Fruit fly (Drosophila melanogaster) whole organism, embryonic: ENCODE measurements around the gene sif.
A peak's percentile ranks its signal among the peaks of the same experiment; 100 is the strongest.

ENCODE experiments used
- Antp ChIP-seq: fragments of 200-800 bp; sonication (Bioruptor generic); optimal IDR thresholded peaks from 3 replicates; lab custom pipeline; 2016; ENCODE audit warnings: missing biosample characterization, missing genetic modification characterization
- B-H1 ChIP-seq: fragments of 200-800 bp; sonication (Bioruptor generic); IDR thresholded peaks from 3 replicates; pipeline ENCODE4 v1.3.6; 2022; ENCODE audit warnings: missing biosample characterization, missing genetic modification characterization
- Blimp-1 ChIP-seq: fragments of 200-800 bp; sonication (Bioruptor generic); optimal IDR thresholded peaks from 3 replicates; lab custom pipeline; 2018; ENCODE audit warnings: missing biosample characterization, missing genetic modification characterization, mild to moderate bottlenecking, moderate library complexity, missing genetic modification reagents
- CG10431 ChIP-seq: fragments of 200-800 bp; sonication (Bioruptor generic); optimal IDR thresholded peaks from 3 replicates; lab custom pipeline; 2018; ENCODE audit warnings: missing biosample characterization, mild to moderate bottlenecking, missing genetic modification characterization
- CG10462 ChIP-seq: fragments of 200-800 bp; sonication (Bioruptor generic); optimal IDR thresholded peaks from 2 replicates; lab custom pipeline; 2016; ENCODE audit warnings: missing biosample characterization, missing genetic modification characterization
- CG10565 ChIP-seq: fragments of 200-800 bp; sonication (Bioruptor generic); optimal IDR thresholded peaks from 3 replicates; lab custom pipeline; 2016; ENCODE audit warnings: missing biosample characterization, mild to moderate bottlenecking, missing genetic modification characterization
- CG12219 ChIP-seq: fragments of 200-800 bp; sonication (Bioruptor generic); optimal IDR thresholded peaks from 3 replicates; lab custom pipeline; 2018; ENCODE audit warnings: missing biosample characterization, mild to moderate bottlenecking, missing genetic modification characterization
- CG12659 ChIP-seq: fragments of 200-800 bp; sonication (Bioruptor generic); optimal IDR thresholded peaks from 3 replicates; lab custom pipeline; 2017; ENCODE audit warnings: mild to moderate bottlenecking, missing biosample characterization, missing genetic modification reagents, missing genetic modification characterization
- CG16779 ChIP-seq: fragments of 200-800 bp; sonication (Bioruptor generic); IDR thresholded peaks from 2 replicates; pipeline ENCODE4 v1.3.6; 2022; ENCODE audit warnings: missing biosample characterization, missing genetic modification characterization
- CG18764 ChIP-seq: fragments of 200-800 bp; sonication (Bioruptor generic); optimal IDR thresholded peaks from 3 replicates; lab custom pipeline; 2016; ENCODE audit warnings: missing biosample characterization, missing genetic modification characterization
- CG2199 ChIP-seq: fragments of 200-800 bp; sonication (Bioruptor generic); IDR thresholded peaks from 3 replicates; pipeline ENCODE4 v1.3.6; 2022; ENCODE audit warnings: missing biosample characterization, missing genetic modification characterization
- CG2202 ChIP-seq: fragments of 200-800 bp; sonication (Bioruptor generic); optimal IDR thresholded peaks from 2 replicates; lab custom pipeline; 2018; ENCODE audit warnings: missing biosample characterization, mild to moderate bottlenecking, missing genetic modification characterization
- CG32767 ChIP-seq: fragments of 200-800 bp; sonication (Bioruptor generic); IDR thresholded peaks from 2 replicates; pipeline ENCODE4 v1.3.6; 2022; ENCODE audit warnings: missing biosample characterization, missing genetic modification characterization
- CG34224 ChIP-seq: fragments of 200-800 bp; sonication (Bioruptor generic); IDR thresholded peaks from 3 replicates; pipeline ENCODE4 v1.3.6; 2022; ENCODE audit warnings: missing biosample characterization, missing genetic modification characterization; ENCODE audit not compliant: partially characterized antibody
- CG4617 ChIP-seq: fragments of 200-800 bp; sonication (Bioruptor generic); optimal IDR thresholded peaks from 3 replicates; lab custom pipeline; 2016; ENCODE audit warnings: missing biosample characterization, missing genetic modification characterization, borderline replicate concordance
- CG4707 ChIP-seq: fragments of 200-800 bp; sonication (Bioruptor generic); optimal IDR thresholded peaks from 2 replicates; lab custom pipeline; 2018; ENCODE audit warnings: missing biosample characterization, mild to moderate bottlenecking, missing genetic modification characterization, moderate library complexity
- CG6689 ChIP-seq: fragments of 200-800 bp; sonication (Bioruptor generic); IDR thresholded peaks from 2 replicates; pipeline ENCODE4 v1.3.6; 2022; ENCODE audit warnings: missing biosample characterization, missing genetic modification characterization
- CG6791 ChIP-seq: fragments of 200-800 bp; sonication (Bioruptor generic); IDR thresholded peaks from 3 replicates; pipeline ENCODE4 v1.3.6; 2022; ENCODE audit warnings: missing biosample characterization, missing genetic modification characterization; ENCODE audit not compliant: partially characterized antibody
- CG7357 ChIP-seq: fragments of 200-800 bp; sonication (Bioruptor generic); IDR thresholded peaks from 3 replicates; pipeline ENCODE4 v1.3.6; 2022; ENCODE audit warnings: missing biosample characterization, missing genetic modification characterization
- CG8944 ChIP-seq: fragments of 200-800 bp; sonication (Bioruptor generic); optimal IDR thresholded peaks from 3 replicates; lab custom pipeline; 2016; ENCODE audit warnings: missing biosample characterization, missing genetic modification characterization
- CrebB ChIP-seq: fragments of 200-800 bp; sonication (Bioruptor generic); optimal IDR thresholded peaks from 3 replicates; lab custom pipeline; 2018; ENCODE audit warnings: missing biosample characterization, mild to moderate bottlenecking, missing genetic modification characterization
- Hey ChIP-seq: fragments of 200-800 bp; sonication (Bioruptor generic); optimal IDR thresholded peaks from 3 replicates; lab custom pipeline; 2018; ENCODE audit warnings: missing biosample characterization, mild to moderate bottlenecking, missing genetic modification characterization
- MBD-R2 ChIP-seq: fragments of 200-800 bp; sonication (Bioruptor generic); IDR thresholded peaks from 2 replicates; pipeline ENCODE4 v1.3.6; 2022; ENCODE audit warnings: missing biosample characterization, missing genetic modification characterization
- MESR4 ChIP-seq: fragments of 200-800 bp; sonication (Bioruptor generic); optimal IDR thresholded peaks from 2 replicates; lab custom pipeline; 2018; ENCODE audit warnings: missing biosample characterization, mild to moderate bottlenecking, missing genetic modification characterization, moderate library complexity
- Myb ChIP-seq: fragments of 200-800 bp; sonication (Bioruptor generic); optimal IDR thresholded peaks from 2 replicates; lab custom pipeline; 2016; ENCODE audit warnings: missing biosample characterization, missing genetic modification characterization
- Neu2 ChIP-seq: fragments of 200-800 bp; sonication (Bioruptor generic); optimal IDR thresholded peaks from 3 replicates; lab custom pipeline; 2016; ENCODE audit warnings: missing biosample characterization, missing genetic modification characterization, borderline replicate concordance
- Poxn ChIP-seq: fragments of 200-800 bp; sonication (Bioruptor generic); IDR thresholded peaks from 2 replicates; pipeline ENCODE4 v1.3.6; 2022; ENCODE audit warnings: missing biosample characterization, missing genetic modification characterization
- Six4 ChIP-seq: fragments of 200-800 bp; sonication (Bioruptor generic); optimal IDR thresholded peaks from 2 replicates; lab custom pipeline; 2016; ENCODE audit warnings: missing biosample characterization, missing genetic modification characterization
- Sry-β ChIP-seq: fragments of 200-800 bp; sonication (Bioruptor generic); optimal IDR thresholded peaks from 2 replicates; lab custom pipeline; 2018; ENCODE audit warnings: missing biosample characterization, mild to moderate bottlenecking, missing genetic modification characterization, moderate library complexity
- abd-A ChIP-seq: fragments of 200-800 bp; sonication (Bioruptor generic); optimal IDR thresholded peaks from 3 replicates; lab custom pipeline; 2019; ENCODE audit warnings: missing biosample characterization, mild to moderate bottlenecking, missing genetic modification characterization, moderate library complexity
- ac ChIP-seq: fragments of 200-800 bp; sonication (Bioruptor generic); optimal IDR thresholded peaks from 3 replicates; lab custom pipeline; 2017; ENCODE audit warnings: missing biosample characterization, mild to moderate bottlenecking, missing genetic modification characterization
- al ChIP-seq: fragments of 200-800 bp; sonication (Bioruptor generic); IDR thresholded peaks from 2 replicates; pipeline ENCODE4 v1.3.6; 2022; ENCODE audit warnings: missing biosample characterization, missing genetic modification characterization
- chinmo ChIP-seq: fragments of 200-800 bp; sonication (Bioruptor generic); IDR thresholded peaks from 4 replicates; pipeline ENCODE4 v1.3.6; 2022; ENCODE audit warnings: missing biosample characterization, missing genetic modification characterization; ENCODE audit not compliant: partially characterized antibody
- ci ChIP-seq: fragments of 200-800 bp; sonication (Bioruptor generic); IDR thresholded peaks from 3 replicates; pipeline ENCODE4 v1.3.6; 2022; ENCODE audit warnings: missing biosample characterization, missing genetic modification characterization
- dimm ChIP-seq: fragments of 200-800 bp; sonication (Bioruptor generic); IDR thresholded peaks from 2 replicates; pipeline ENCODE4 v1.3.6; 2022; ENCODE audit warnings: missing biosample characterization, missing genetic modification characterization
- esg ChIP-seq: fragments of 200-800 bp; sonication (Bioruptor generic); conservative IDR thresholded peaks from 2 replicates; pipeline ENCODE4 v1.3.6; 2022; ENCODE audit warnings: missing biosample characterization, missing genetic modification characterization
- fu2 ChIP-seq: fragments of 200-800 bp; sonication (Bioruptor generic); optimal IDR thresholded peaks from 2 replicates; lab custom pipeline; 2016; ENCODE audit warnings: missing biosample characterization, missing genetic modification characterization
- gcm ChIP-seq: fragments of 200-800 bp; sonication (Bioruptor generic); optimal IDR thresholded peaks from 2 replicates; lab custom pipeline; 2019; ENCODE audit warnings: missing biosample characterization, mild to moderate bottlenecking, missing genetic modification characterization, moderate library complexity
- hbn ChIP-seq: fragments of 200-800 bp; sonication (Bioruptor generic); IDR thresholded peaks from 2 replicates; pipeline ENCODE4 v1.3.6; 2022; ENCODE audit warnings: missing biosample characterization, missing genetic modification characterization; ENCODE audit not compliant: partially characterized antibody
- hth ChIP-seq: fragments of >200 bp; optimal IDR thresholded peaks from 2 replicates; lab custom pipeline; 2017; ENCODE audit warnings: inconsistent platforms
- lab ChIP-seq: fragments of 200-800 bp; sonication (Bioruptor generic); optimal IDR thresholded peaks from 3 replicates; lab custom pipeline; 2017; ENCODE audit warnings: missing biosample characterization, missing genetic modification characterization, mild to moderate bottlenecking, moderate library complexity, missing genetic modification reagents
- mld ChIP-seq: fragments of 200-800 bp; sonication (Bioruptor generic); IDR thresholded peaks from 3 replicates; pipeline ENCODE4 v1.3.6; 2022; ENCODE audit warnings: missing biosample characterization, missing genetic modification characterization; ENCODE audit not compliant: partially characterized antibody
- odd ChIP-seq: fragments of 200-800 bp; sonication (Bioruptor generic); optimal IDR thresholded peaks from 2 replicates; lab custom pipeline; 2017; ENCODE audit warnings: missing biosample characterization, mild to moderate bottlenecking, missing genetic modification characterization
- row ChIP-seq: fragments of 200-800 bp; sonication (Bioruptor generic); IDR thresholded peaks from 3 replicates; pipeline ENCODE4 v1.3.6; 2022; ENCODE audit warnings: missing biosample characterization, missing genetic modification characterization
- sens ChIP-seq: fragments of 200-800 bp; sonication (Bioruptor generic); peaks from one replicate; lab custom pipeline; 2016; ENCODE audit warnings: missing biosample characterization, missing genetic modification characterization
- slou ChIP-seq: fragments of 200-800 bp; sonication (Bioruptor generic); optimal IDR thresholded peaks from 3 replicates; lab custom pipeline; 2016; ENCODE audit warnings: missing biosample characterization, missing genetic modification characterization

Gene sif

dm6 chr3L:5764922-5765843 is 107.5 kb downstream of the sif start, which contains the start of gene CG10576 (continued):
- TF ChIP-seq CG12659 (peak; percentile 79), CG18764 (GFP tag; lab: Kevin White, UChicago) (no peak), Hey (tag; lab: Kevin White, UChicago) (no peak), row (peak; percentile 76), gcm (GFP tag; lab: Kevin White, UChicago) (no peak), CG2202 (tag; lab: Kevin White, UChicago) (no peak), Sry-β (GFP tag; lab: Kevin White, UChicago) (no peak), CG2199 (no peak), CG12219 (no peak), sens (GFP tag; lab: Kevin White, UChicago) (no peak), CG7357 (GFP tag; lab: Robert Waterston, UW) (no peak), dimm (GFP tag; lab: Robert Waterston, UW) (no peak), ac (GFP tag; lab: Kevin White, UChicago) (no peak), CG32767 (GFP tag; lab: Robert Waterston, UW) (no peak), CG10462 (no peak), CG6689 (GFP tag; lab: Robert Waterston, UW) (no peak), lab (no peak), Blimp-1 (GFP tag; lab: Kevin White, UChicago) (no peak), CrebB (no peak), abd-A (tag; lab: Kevin White, UChicago) (no peak), CG4707 (GFP tag; lab: Kevin White, UChicago) (no peak), Neu2 (GFP tag; lab: Kevin White, UChicago) (no peak), slou (GFP tag; lab: Kevin White, UChicago) (no peak), esg (GFP tag; lab: Robert Waterston, UW) (no peak), Poxn (no peak), CG8944 (GFP tag; lab: Kevin White, UChicago) (no peak), odd (GFP tag; lab: Kevin White, UChicago) (no peak)

dm6 chr3L:5765844-5766200 is 108.1 kb downstream of the sif start, which contains the start of gene Txl:
Txl (plus strand) TSS chr3L:5765846.
- TF ChIP-seq chinmo (GFP tag; lab: Robert Waterston, UW) (no peak), Hey (tag; lab: Kevin White, UChicago) (no peak), ci (GFP tag; lab: Robert Waterston, UW) (no peak), hth (lab: Kevin White, UChicago) (no peak), B-H1 (GFP tag; lab: Robert Waterston, UW) (no peak), fu2 (GFP tag; lab: Kevin White, UChicago) (no peak), Myb (GFP tag; lab: Kevin White, UChicago) (no peak), Antp (GFP tag; lab: Kevin White, UChicago) (no peak), CG10431 (GFP tag; lab: Kevin White, UChicago) (no peak), MBD-R2 (GFP tag; lab: Robert Waterston, UW) (0 out of 2 replicates have a peak, but pooled peaks have one; percentile 3), CG10565 (GFP tag; lab: Kevin White, UChicago) (no peak), Six4 (GFP tag; lab: Kevin White, UChicago) (no peak), hbn (GFP tag; lab: Robert Waterston, UW) (0 out of 2 replicates have a peak, but pooled peaks have one; percentile 9), CG4617 (peak; percentile 15), MESR4 (GFP tag; lab: Kevin White, UChicago) (peak; percentile 60), CG6791 (GFP tag; lab: Robert Waterston, UW) (no peak), CG16779 (GFP tag; lab: Robert Waterston, UW) (no peak), CG34224 (GFP tag; lab: Robert Waterston, UW) (no peak), CG12659 (peak; percentile 21), al (no peak), mld (0 out of 3 replicates have a peak, but pooled peaks have one; percentile 42)
